Fruit fly (Drosophila melanogaster) whole organism, wandering third instar larva: ENCODE measurements around the gene CG14618.

Experiments
- Abd-B ChIP-seq: fragments of >200 bp; optimal IDR thresholded peaks from 2 replicates; lab custom pipeline; 2017; ENCODE audit warnings: missing biosample characterization, missing genetic modification characterization
- CG32264 ChIP-seq: fragments of 200-800 bp; sonication (Bioruptor generic); optimal IDR thresholded peaks from 2 replicates; lab custom pipeline; 2016; ENCODE audit warnings: missing biosample characterization, missing genetic modification characterization
- CG9705 ChIP-seq: fragments of 200-800 bp; sonication (Bioruptor generic); optimal IDR thresholded peaks from 2 replicates; lab custom pipeline; 2018; ENCODE audit warnings: missing biosample characterization, mild to moderate bottlenecking, missing genetic modification characterization
- CrebA ChIP-seq: fragments of 200-800 bp; sonication (Bioruptor generic); optimal IDR thresholded peaks from 2 replicates; lab custom pipeline; 2016; ENCODE audit warnings: missing biosample characterization, mild to moderate bottlenecking, missing genetic modification characterization, borderline replicate concordance
- Dfd ChIP-seq: fragments of >200 bp; optimal IDR thresholded peaks from 2 replicates; lab custom pipeline; 2017; ENCODE audit warnings: missing biosample characterization, missing genetic modification characterization
- GATAd ChIP-seq: sonication (Bioruptor generic); optimal IDR thresholded peaks from 2 replicates; lab custom pipeline; 2016; ENCODE audit warnings: missing biosample characterization, missing genetic modification characterization
- HLH106 ChIP-seq: fragments of 200-800 bp; optimal IDR thresholded peaks from 3 replicates; lab custom pipeline; 2019; ENCODE audit warnings: missing biosample characterization, mild to moderate bottlenecking, missing genetic modification characterization, moderate library complexity
- Hr78 ChIP-seq: fragments of >200 bp; optimal IDR thresholded peaks from 2 replicates; lab custom pipeline; 2017; ENCODE audit warnings: missing biosample characterization, missing genetic modification characterization
- Hr83 ChIP-seq: fragments of 200-300 bp; sonication (Bioruptor generic); optimal IDR thresholded peaks from 2 replicates; lab custom pipeline; 2016; ENCODE audit warnings: missing biosample characterization, mild to moderate bottlenecking, missing genetic modification characterization, moderate library complexity; ENCODE audit not compliant: poor library complexity, severe bottlenecking
- Jra ChIP-seq: sonication (Bioruptor generic); optimal IDR thresholded peaks from 2 replicates; lab custom pipeline; 2016; ENCODE audit warnings: missing biosample characterization, missing genetic modification characterization
- N ChIP-seq: fragments of >200 bp; optimal IDR thresholded peaks from 2 replicates; lab custom pipeline; 2018; ENCODE audit warnings: missing biosample characterization, missing external identifiers, missing genetic modification characterization
- OdsH ChIP-seq: fragments of 200-800 bp; sonication (Bioruptor generic); optimal IDR thresholded peaks from 2 replicates; lab custom pipeline; 2016; ENCODE audit warnings: missing biosample characterization, mild to moderate bottlenecking, missing genetic modification characterization
- Rel ChIP-seq, 2 experiments: fragments of 200-800 bp; sonication (Bioruptor generic) in 1 of 2; optimal IDR thresholded peaks; 2 replicates in 1 of 2; 3 replicates in 1 of 2; lab custom pipeline; 2016 to 2019; ENCODE audit warnings: mild to moderate bottlenecking in 2 of 2, missing biosample characterization in 2 of 2, missing genetic modification characterization in 2 of 2, moderate library complexity in 1 of 2
- Vsx2 ChIP-seq: fragments of 200-300, 225-300 bp; sonication (Bioruptor generic); optimal IDR thresholded peaks from 2 replicates; lab custom pipeline; 2018; ENCODE audit warnings: missing biosample characterization, missing genetic modification characterization; ENCODE audit not compliant: partially characterized antibody
- brk ChIP-seq: fragments of 200-800 bp; sonication (Bioruptor generic); optimal IDR thresholded peaks from 2 replicates; lab custom pipeline; 2016; ENCODE audit warnings: missing biosample characterization, mild to moderate bottlenecking, missing genetic modification characterization
- dsf ChIP-seq: sonication (Bioruptor generic); optimal IDR thresholded peaks from 2 replicates; lab custom pipeline; 2016; ENCODE audit warnings: missing biosample characterization, missing genetic modification characterization, borderline replicate concordance
- foxo ChIP-seq, 2 experiments: fragments of 200-800 bp; sonication (Bioruptor generic); optimal IDR thresholded peaks; 2 replicates in 1 of 2; 3 replicates in 1 of 2; lab custom pipeline; 2016 to 2017; ENCODE audit warnings: missing biosample characterization in 2 of 2, missing genetic modification characterization in 2 of 2
- fru ChIP-seq: fragments of 200-800 bp; sonication (Bioruptor generic); optimal IDR thresholded peaks from 3 replicates; lab custom pipeline; 2016; ENCODE audit warnings: missing biosample characterization, mild to moderate bottlenecking, missing genetic modification characterization
- h ChIP-seq: fragments of 200-800 bp; sonication (Bioruptor generic); optimal IDR thresholded peaks from 3 replicates; lab custom pipeline; 2016; ENCODE audit warnings: missing biosample characterization, mild to moderate bottlenecking, missing genetic modification characterization
- jim ChIP-seq: fragments of 175-275, 200-325 bp; sonication (Bioruptor generic); optimal IDR thresholded peaks from 2 replicates; lab custom pipeline; 2016; ENCODE audit warnings: missing biosample characterization, mild to moderate bottlenecking, missing genetic modification characterization
- lola ChIP-seq: fragments of >200 bp; optimal IDR thresholded peaks from 2 replicates; lab custom pipeline; 2017; ENCODE audit warnings: missing biosample characterization, missing genetic modification characterization
- pan ChIP-seq: fragments of >200 bp; optimal IDR thresholded peaks from 2 replicates; lab custom pipeline; 2017
- psq ChIP-seq: fragments of 200-800 bp; sonication (Bioruptor generic); optimal IDR thresholded peaks from 3 replicates; lab custom pipeline; 2017; ENCODE audit warnings: missing biosample characterization, mild to moderate bottlenecking, missing genetic modification characterization, moderate library complexity
- rgr ChIP-seq: fragments of 200-800 bp; sonication (Bioruptor generic); optimal IDR thresholded peaks from 3 replicates; lab custom pipeline; 2016; ENCODE audit warnings: missing biosample characterization, mild to moderate bottlenecking, missing genetic modification characterization
- sage ChIP-seq: fragments of 200-800 bp; sonication (Bioruptor generic); optimal IDR thresholded peaks from 2 replicates; lab custom pipeline; 2016; ENCODE audit warnings: missing biosample characterization, mild to moderate bottlenecking, missing genetic modification characterization
- sv ChIP-seq: fragments of 200-800 bp; sonication (Bioruptor generic); optimal IDR thresholded peaks from 3 replicates; lab custom pipeline; 2016; ENCODE audit warnings: missing biosample characterization, missing genetic modification characterization
- tai ChIP-seq: sonication (Bioruptor generic); optimal IDR thresholded peaks from 2 replicates; lab custom pipeline; 2016; ENCODE audit warnings: missing biosample characterization, missing genetic modification characterization
- usp ChIP-seq: fragments of >200 bp; optimal IDR thresholded peaks from 2 replicates; lab custom pipeline; 2017; ENCODE audit warnings: missing biosample characterization, missing genetic modification characterization
- woc ChIP-seq: sonication (Bioruptor generic); optimal IDR thresholded peaks from 2 replicates; lab custom pipeline; 2016; ENCODE audit warnings: missing biosample characterization, mild to moderate bottlenecking, missing genetic modification characterization

The CG14618 gene

DNA sequence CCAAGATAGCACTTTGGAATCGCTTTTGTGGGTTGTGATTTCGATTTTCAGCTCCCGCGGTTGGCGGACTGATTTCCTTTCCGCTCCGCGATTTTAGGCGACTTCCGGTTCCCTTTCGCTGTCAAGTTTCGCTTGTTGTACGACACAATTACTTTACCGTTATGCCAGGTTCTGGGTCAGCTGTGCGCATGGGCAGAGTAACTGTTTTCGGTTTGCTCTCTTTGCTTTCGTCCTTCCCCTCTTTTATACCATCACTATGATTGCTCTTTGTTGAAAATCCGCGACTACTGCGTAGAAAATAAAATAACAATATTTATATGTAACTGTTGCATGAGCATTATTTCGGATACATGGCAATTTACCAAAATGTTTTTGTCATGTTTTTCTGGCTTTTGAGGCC is 7.1 kb downstream of the CG14618 start:
- no peak for TF ChIP-seq Vsx2 (GFP tag; lab: Kevin White, UChicago)
- TF ChIP-seq Abd-B (GFP tag; lab: Kevin White, UChicago) = no peak
- TF ChIP-seq tai (GFP tag; lab: Kevin White, UChicago) = no peak
- no peak for TF ChIP-seq dsf
- TF ChIP-seq sage = no peak
- no peak for TF ChIP-seq Jra
- no peak for TF ChIP-seq CrebA (GFP tag; lab: Kevin White, UChicago)
- no peak for TF ChIP-seq fru (GFP tag; lab: Kevin White, UChicago)
- TF ChIP-seq Hr83 (GFP tag; lab: Kevin White, UChicago) = no peak
- no peak for TF ChIP-seq CG32264 (GFP tag; lab: Kevin White, UChicago)
- TF ChIP-seq foxo (GFP tag; optimal IDR thresholded peaks at IDR 0.05; lab: Kevin White, UChicago) = no peak

DNA sequence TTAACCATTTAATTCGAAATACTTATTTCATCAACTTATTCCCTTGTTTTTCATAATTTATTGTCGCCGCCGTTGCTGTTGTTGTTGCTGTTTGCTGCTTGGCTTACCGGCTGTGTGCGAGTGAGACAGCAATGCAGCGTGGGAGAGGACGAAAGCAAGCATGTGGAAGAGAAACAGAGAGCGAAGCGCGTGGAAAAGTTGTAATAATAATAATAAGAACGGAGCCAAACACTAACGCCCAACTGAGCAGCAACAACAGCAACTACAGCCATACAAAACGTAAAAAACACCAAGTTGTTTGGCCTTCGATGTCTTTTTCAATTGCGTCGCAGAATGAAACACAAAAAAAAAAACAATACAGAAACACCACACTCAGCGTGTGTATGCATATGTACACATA is 7.6 kb downstream of the CG14618 start:
- TF ChIP-seq CG9705 (no peak), GATAd (no peak), brk (GFP tag; lab: Kevin White, UChicago) (peak; percentile 3), jim (GFP tag; lab: Kevin White, UChicago) (no peak)

DNA sequence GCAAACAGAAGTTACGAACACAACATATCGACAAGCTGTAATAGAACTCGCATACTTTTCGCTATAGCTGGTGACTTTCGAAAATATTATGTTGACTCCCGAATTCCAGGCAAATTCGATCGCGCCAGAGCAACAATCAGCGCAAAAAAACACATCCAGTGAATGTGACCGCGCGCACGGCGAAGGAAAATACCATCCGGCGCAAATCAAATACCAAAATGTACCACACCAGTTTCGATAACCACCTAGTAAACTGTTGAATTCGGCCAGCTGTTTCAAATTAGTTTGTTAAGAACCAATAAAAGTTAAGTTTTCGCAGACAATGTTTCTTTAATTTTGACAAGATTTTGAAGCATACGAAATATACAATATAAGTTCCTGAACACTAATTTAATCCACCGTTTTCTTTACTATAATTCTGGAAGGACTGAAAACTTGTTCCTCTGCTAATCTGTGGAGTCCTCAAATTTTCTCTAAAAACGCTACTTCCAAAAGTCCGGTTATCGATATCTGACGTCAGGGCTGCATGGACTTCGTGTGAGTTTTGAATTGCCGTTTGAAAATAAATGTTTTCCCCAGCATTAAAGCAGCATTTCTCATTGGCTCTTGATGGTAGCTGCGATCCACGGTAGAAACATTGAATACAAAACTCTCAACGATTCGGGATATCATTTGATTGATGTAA is 8.5 kb downstream of the CG14618 start, which contains the start of the genes Cp110 and CG12576:
Gene Cp110 (plus strand): TSS at position 223 of the 685 bp plus-strand sequence.
Gene CG12576 (minus strand): TSS at position 498 of the 685 bp plus-strand sequence.
- peak; percentile 10 for TF ChIP-seq rgr (GFP tag; lab: Kevin White, UChicago)
- TF ChIP-seq Hr78 = no peak
- TF ChIP-seq Rel (GFP tag; optimal IDR thresholded peaks at IDR 0.05; lab: Kevin White, UChicago) = no peak
- peak; percentile 50 for TF ChIP-seq Rel (tag; optimal IDR thresholded peaks at IDR 0.05; lab: Kevin White, UChicago)
- TF ChIP-seq sage = no peak

DNA sequence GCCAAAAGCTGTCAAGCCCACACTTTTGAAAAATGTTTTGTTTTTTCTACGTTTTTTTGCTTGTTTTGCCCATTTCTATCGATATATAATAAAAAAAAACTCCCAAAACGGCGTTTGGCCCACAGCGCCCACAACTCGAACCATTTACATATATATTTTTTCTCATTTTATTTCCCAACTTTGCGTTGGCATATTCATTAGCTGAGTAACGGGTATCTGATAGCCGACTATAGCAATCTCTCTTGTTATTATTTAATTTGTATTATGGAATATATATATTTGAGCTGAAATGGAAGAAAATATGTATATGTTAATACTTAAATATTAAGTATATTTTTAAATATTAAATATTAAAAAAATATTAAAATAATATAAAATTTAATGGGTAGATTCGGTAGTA is 13.0 kb downstream of the CG14618 start:
- TF ChIP-seq h = no peak
- TF ChIP-seq CG9705 = no peak
- TF ChIP-seq CrebA (GFP tag; lab: Kevin White, UChicago) = no peak
- no peak for TF ChIP-seq N
- no peak for TF ChIP-seq Hr83 (GFP tag; lab: Kevin White, UChicago)

DNA sequence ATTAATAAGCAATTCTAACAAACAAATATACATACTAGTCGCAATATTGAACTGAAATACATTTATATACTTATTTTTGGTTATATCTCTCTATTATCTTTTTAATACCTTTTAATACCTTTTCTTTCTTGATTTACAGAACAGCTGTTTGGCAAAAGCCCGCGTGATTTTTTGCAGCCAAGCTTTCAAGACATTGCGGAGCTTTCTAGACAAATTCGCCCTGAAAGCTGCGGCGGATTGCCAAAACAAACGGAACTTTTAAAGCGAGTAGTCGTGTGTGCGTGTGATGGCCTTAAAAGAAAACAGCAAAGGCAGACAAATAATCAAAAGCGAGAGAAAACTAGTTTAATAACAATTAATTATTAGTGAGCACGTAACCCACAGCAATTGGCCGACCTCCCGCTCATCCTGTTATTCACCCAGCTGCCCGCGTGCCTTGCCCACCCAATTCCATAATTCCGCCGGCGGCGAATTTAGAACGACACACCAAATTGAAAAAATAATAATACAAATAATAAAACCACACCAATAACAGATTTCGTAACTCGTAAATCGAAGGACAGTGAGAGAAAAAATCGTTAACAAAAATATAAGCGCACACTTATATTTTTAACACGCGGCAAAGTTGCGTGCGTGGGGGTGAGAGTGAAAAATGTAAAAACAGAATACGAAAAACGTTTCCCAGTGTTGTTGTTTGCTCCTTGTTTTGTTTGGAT is 13.6 kb downstream of the CG14618 start:
- TF ChIP-seq N (no peak), sage (peak; percentile 48), Rel (GFP tag; optimal IDR thresholded peaks at IDR 0.05; lab: Kevin White, UChicago) (peak; percentile 33), Rel (tag; optimal IDR thresholded peaks at IDR 0.05; lab: Kevin White, UChicago) (no peak)

DNA sequence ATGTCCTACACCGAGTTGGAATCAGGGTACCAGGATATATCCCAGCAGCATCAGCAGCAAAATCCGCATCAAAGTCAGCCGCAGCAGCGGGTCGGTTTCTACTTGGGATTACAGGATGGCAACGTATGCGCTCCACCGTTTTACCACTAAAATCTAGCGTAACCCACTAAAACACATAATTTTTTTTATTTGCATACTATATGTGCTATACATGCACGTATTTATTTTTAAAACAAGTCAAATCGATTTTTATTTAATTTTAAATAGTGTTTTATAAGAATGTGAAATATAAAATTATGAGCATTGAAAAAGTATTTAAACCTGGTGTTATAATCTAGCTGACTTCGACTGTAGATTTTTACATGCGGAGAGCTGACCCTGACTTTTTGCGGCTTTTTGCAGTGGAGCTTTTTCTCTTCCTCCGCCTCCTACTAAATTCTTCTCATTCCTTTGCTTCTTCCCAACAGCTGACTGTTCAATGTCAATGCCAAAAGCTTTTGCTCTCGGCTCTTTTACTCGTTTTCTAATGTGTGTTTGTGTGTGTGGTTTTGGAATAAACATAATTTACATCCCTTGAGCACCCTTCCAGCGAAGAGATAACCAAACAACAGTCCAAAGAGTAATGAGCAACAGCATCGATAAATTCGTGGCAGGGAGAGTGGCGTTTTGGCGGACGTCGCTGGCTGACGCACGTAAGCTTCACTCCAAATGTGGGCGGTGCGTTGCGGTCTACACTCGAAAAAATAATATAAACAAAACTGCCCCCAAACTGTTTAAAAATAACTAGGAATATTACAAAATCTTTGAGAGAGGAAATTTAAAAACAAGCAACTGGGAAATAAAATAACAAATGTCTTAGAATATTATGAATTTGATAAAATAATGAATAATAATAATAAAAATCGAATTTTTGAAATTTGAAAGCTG is 14.4 kb downstream of the CG14618 start:
- no peak for TF ChIP-seq N
- TF ChIP-seq GATAd = no peak
- TF ChIP-seq HLH106 (tag; lab: Kevin White, UChicago) = peak; percentile 48
- peak; percentile 35 for TF ChIP-seq fru (GFP tag; lab: Kevin White, UChicago)
- TF ChIP-seq rgr (GFP tag; lab: Kevin White, UChicago) = peak; percentile 30
- TF ChIP-seq CG9705 = no peak
- TF ChIP-seq brk (GFP tag; lab: Kevin White, UChicago) = peak; percentile 18
- TF ChIP-seq Dfd (GFP tag; lab: Kevin White, UChicago) = no peak
- no peak for TF ChIP-seq pan (lab: Kevin White, UChicago)
- no peak for TF ChIP-seq usp (GFP tag; lab: Kevin White, UChicago)
- no peak for TF ChIP-seq Hr78
- TF ChIP-seq lola (GFP tag; lab: Kevin White, UChicago) = no peak
- no peak for TF ChIP-seq Jra
- no peak for TF ChIP-seq sv
- no peak for TF ChIP-seq Rel (GFP tag; optimal IDR thresholded peaks at IDR 0.05; lab: Kevin White, UChicago)
- no peak for TF ChIP-seq Rel (tag; optimal IDR thresholded peaks at IDR 0.05; lab: Kevin White, UChicago)
- TF ChIP-seq Hr83 (GFP tag; lab: Kevin White, UChicago) = no peak
- no peak for TF ChIP-seq tai (GFP tag; lab: Kevin White, UChicago)
- peak in 1 of 2 experiments; percentile 30 for TF ChIP-seq foxo (GFP tag; optimal IDR thresholded peaks at IDR 0.05; lab: Kevin White, UChicago)
- TF ChIP-seq CrebA (GFP tag; lab: Kevin White, UChicago) = peak; percentile 47
- no peak for TF ChIP-seq sage
- TF ChIP-seq psq (GFP tag; lab: Kevin White, UChicago) = peak; percentile 8
- no peak for TF ChIP-seq Vsx2 (GFP tag; lab: Kevin White, UChicago)
- TF ChIP-seq jim (GFP tag; lab: Kevin White, UChicago) = no peak
- peak; percentile 17 for TF ChIP-seq OdsH (GFP tag; lab: Kevin White, UChicago)
- TF ChIP-seq woc (GFP tag; lab: Kevin White, UChicago) = peak; percentile 41
